Worm (Caenorhabditis elegans) whole organism, mixed stage, embryonic: ENCODE results near the gene T05C3.2.

ENCODE experiments used
- ceh-39 ChIP-seq: fragments of 150-350 bp; optimal IDR thresholded peaks from 2 replicates; lab custom pipeline; 2014; ENCODE audit warnings: missing biosample characterization, missing genetic modification characterization
- ces-1 ChIP-seq: fragments of 150-350 bp; optimal IDR thresholded peaks from 2 replicates; lab custom pipeline; 2014; ENCODE audit warnings: missing biosample characterization, missing genetic modification reagents, missing genetic modification characterization
- elt-3 ChIP-seq: fragments of 150-350 bp; optimal IDR thresholded peaks from 2 replicates; lab custom pipeline; 2014; ENCODE audit warnings: missing biosample characterization, missing genetic modification characterization
- lin-13 ChIP-seq: fragments of 150-350 bp; optimal IDR thresholded peaks from 2 replicates; lab custom pipeline; 2014; ENCODE audit warnings: missing biosample characterization, missing genetic modification characterization
- lsy-2 ChIP-seq: fragments of 150-350 bp; optimal IDR thresholded peaks from 2 replicates; lab custom pipeline; 2014; ENCODE audit warnings: missing biosample characterization, missing genetic modification characterization
- mab-5 ChIP-seq: fragments of 150-350 bp; optimal IDR thresholded peaks from 2 replicates; lab custom pipeline; 2014; ENCODE audit warnings: missing biosample characterization, missing genetic modification characterization
- nhr-12 ChIP-seq: fragments of 150-350 bp; optimal IDR thresholded peaks from 2 replicates; lab custom pipeline; 2014; ENCODE audit warnings: missing biosample characterization, missing genetic modification characterization
- nhr-237 ChIP-seq: fragments of 150-350 bp; optimal IDR thresholded peaks from 2 replicates; lab custom pipeline; 2014; ENCODE audit warnings: missing biosample characterization, missing genetic modification characterization
- nhr-76 ChIP-seq: sonication (generic microtip); optimal IDR thresholded peaks from 2 replicates; lab custom pipeline; 2017; ENCODE audit warnings: missing biosample characterization, missing genetic modification characterization
- snpc-4 ChIP-seq: fragments of 150-350 bp; optimal IDR thresholded peaks from 2 replicates; lab custom pipeline; 2014; ENCODE audit warnings: missing biosample characterization, missing genetic modification characterization
- unc-39 ChIP-seq: fragments of 150-350 bp; optimal IDR thresholded peaks from 2 replicates; lab custom pipeline; 2014; ENCODE audit warnings: missing biosample characterization, missing genetic modification characterization
- unc-62 ChIP-seq: fragments of 150-350 bp; optimal IDR thresholded peaks from 2 replicates; lab custom pipeline; 2014; ENCODE audit warnings: missing biosample characterization, missing genetic modification reagents, missing genetic modification characterization
- zip-8 ChIP-seq: fragments of 150-350 bp; optimal IDR thresholded peaks from 2 replicates; lab custom pipeline; 2014; ENCODE audit warnings: missing biosample characterization, missing genetic modification characterization

- TF ChIP-seq nhr-237 (no peak), ceh-39 (no peak), nhr-12 (no peak), nhr-76 (tag; lab: Kevin White, UChicago) (no peak), lsy-2 (no peak), unc-39 (no peak), unc-62 (no peak), snpc-4 (tag; lab: Kevin White, UChicago) (no peak), mab-5 (tag; lab: Kevin White, UChicago) (no peak), elt-3 (tag; lab: Kevin White, UChicago) (no peak), zip-8 (tag; lab: Kevin White, UChicago) (no peak), ces-1 (GFP tag; lab: Kevin White, UChicago) (no peak), lin-13 (tag; lab: Kevin White, UChicago) (no peak)
Observed at ce11 chrV:5465335-5465734, 28.2 kb upstream of the T05C3.2 start, which contains the start of gene srg-68.
